Worm (Caenorhabditis elegans) whole organism, midembryonic: ENCODE results near the gene F41G3.19.

ENCODE experiments used
- T22C8.4 ChIP-seq: fragments of 200-800 bp; sonication (Bioruptor generic); IDR thresholded peaks from 2 replicates; pipeline ENCODE4 v1.3.6; 2022; ENCODE audit warnings: missing genetic modification characterization, missing compliant biosample characterization
- cog-1 ChIP-seq: sonication (generic microtip); optimal IDR thresholded peaks from 2 replicates; lab custom pipeline; 2016; ENCODE audit warnings: missing genetic modification characterization, missing compliant biosample characterization
- flt-1 ChIP-seq: fragments of 200-800 bp; sonication (Bioruptor generic); IDR thresholded peaks from 2 replicates; pipeline ENCODE4 v1.3.6; 2022; ENCODE audit warnings: missing genetic modification characterization, missing compliant biosample characterization
- klf-2 ChIP-seq: fragments of 200-800 bp; sonication (Bioruptor generic); conservative IDR thresholded peaks from 2 replicates; pipeline ENCODE4 v1.3.6; 2022; ENCODE audit warnings: missing genetic modification reagents, missing genetic modification characterization, missing compliant biosample characterization
- med-1 ChIP-seq: sonication (generic microtip); optimal IDR thresholded peaks from 2 replicates; lab custom pipeline; 2017; ENCODE audit warnings: missing genetic modification characterization, mild to moderate bottlenecking, missing compliant biosample characterization, antibody characterized with exemption, missing genetic modification reagents; ENCODE audit not compliant: insufficient read depth
- ref-1 ChIP-seq: fragments of 200-800 bp; sonication (Bioruptor generic); conservative IDR thresholded peaks from 2 replicates; pipeline ENCODE4 v1.3.6; 2022; ENCODE audit warnings: missing genetic modification reagents, missing genetic modification characterization, missing compliant biosample characterization
- tab-1 ChIP-seq: fragments of 200-800 bp; sonication (Bioruptor generic); IDR thresholded peaks from 2 replicates; pipeline ENCODE4 v1.3.6; 2022; ENCODE audit warnings: missing genetic modification characterization, missing compliant biosample characterization
- ztf-23 ChIP-seq: fragments of 200-800 bp; sonication (Bioruptor generic); IDR thresholded peaks from 2 replicates; pipeline ENCODE4 v1.3.6; 2022; ENCODE audit warnings: missing genetic modification reagents, missing genetic modification characterization, missing compliant biosample characterization
- ztf-29 ChIP-seq: fragments of 200-800 bp; sonication (Bioruptor generic); IDR thresholded peaks from 2 replicates; pipeline ENCODE4 v1.3.6; 2022; ENCODE audit warnings: missing genetic modification reagents, missing genetic modification characterization, missing compliant biosample characterization

- TF ChIP-seq flt-1 (GFP tag; lab: Robert Waterston, UW) (no peak), tab-1 (GFP tag; lab: Robert Waterston, UW) (no peak), ztf-23 (no peak), cog-1 (tag; lab: Kevin White, UChicago) (no peak), med-1 (GFP tag; lab: Kevin White, UChicago) (no peak), ztf-29 (no peak), T22C8.4 (GFP tag; lab: Robert Waterston, UW) (no peak), ref-1 (GFP tag; lab: Robert Waterston, UW) (no peak), klf-2 (GFP tag; lab: Robert Waterston, UW) (no peak)
These were observed 27.2 kb upstream of the F41G3.19 start, which contains the start of gene T13C2.7 for ce11 chrII:6779104-6779503.
